Fruit fly (Drosophila melanogaster) whole organism, embryonic: ENCODE data around the gene Neurl4.
A peak's percentile ranks its signal among the peaks of the same experiment; 100 is the strongest.

Experiments
- Aef1 ChIP-seq: fragments of 200-800 bp; sonication (Bioruptor generic); IDR thresholded peaks from 3 replicates; pipeline ENCODE4 v1.3.6; 2022; ENCODE audit warnings: missing biosample characterization, missing genetic modification characterization
- CG10209 ChIP-seq: fragments of 200-800 bp; sonication (Bioruptor generic); optimal IDR thresholded peaks from 3 replicates; lab custom pipeline; 2017; ENCODE audit warnings: missing biosample characterization, mild to moderate bottlenecking, missing genetic modification characterization, missing genetic modification reagents
- CG10959 ChIP-seq: fragments of 200-800 bp; sonication (Bioruptor generic); IDR thresholded peaks from 2 replicates; pipeline ENCODE4 v1.3.6; 2022; ENCODE audit warnings: missing biosample characterization, missing genetic modification characterization
- CG12104 ChIP-seq: fragments of 200-800 bp; sonication (Bioruptor generic); optimal IDR thresholded peaks from 3 replicates; lab custom pipeline; 2016; ENCODE audit warnings: missing biosample characterization, missing genetic modification characterization
- CG12155 ChIP-seq: fragments of 200-800 bp; sonication (Bioruptor generic); optimal IDR thresholded peaks from 3 replicates; lab custom pipeline; 2016; ENCODE audit warnings: missing biosample characterization, missing genetic modification characterization
- CG13624 ChIP-seq: fragments of 200-800 bp; sonication (Bioruptor generic); optimal IDR thresholded peaks from 2 replicates; lab custom pipeline; 2016; ENCODE audit warnings: missing biosample characterization, missing genetic modification characterization
- CG13775 ChIP-seq: fragments of 200-800 bp; sonication (Bioruptor generic); optimal IDR thresholded peaks from 3 replicates; lab custom pipeline; 2017; ENCODE audit warnings: missing biosample characterization, mild to moderate bottlenecking, missing genetic modification characterization
- CG15011 ChIP-seq: fragments of 200-800 bp; sonication (Bioruptor generic); optimal IDR thresholded peaks from 3 replicates; lab custom pipeline; 2018; ENCODE audit warnings: missing biosample characterization, mild to moderate bottlenecking, missing genetic modification characterization
- CG1603 ChIP-seq: fragments of 200-800 bp; sonication (Bioruptor generic); optimal IDR thresholded peaks from 2 replicates; lab custom pipeline; 2019; ENCODE audit warnings: missing biosample characterization, mild to moderate bottlenecking, missing genetic modification characterization, moderate library complexity
- CG1647 ChIP-seq: fragments of 200-800 bp; sonication (Bioruptor generic); optimal IDR thresholded peaks from 3 replicates; lab custom pipeline; 2016; ENCODE audit warnings: missing biosample characterization, missing genetic modification characterization
- CG16863 ChIP-seq: fragments of 200-800 bp; sonication (Bioruptor generic); optimal IDR thresholded peaks from 3 replicates; lab custom pipeline; 2016; ENCODE audit warnings: missing biosample characterization, missing genetic modification characterization
- CG2116 ChIP-seq: fragments of 200-800 bp; sonication (Bioruptor generic); optimal IDR thresholded peaks from 3 replicates; lab custom pipeline; 2018; ENCODE audit warnings: missing biosample characterization, mild to moderate bottlenecking, missing genetic modification characterization
- CG3281 ChIP-seq: fragments of 200-800 bp; sonication (Bioruptor generic); optimal IDR thresholded peaks from 3 replicates; lab custom pipeline; 2017; ENCODE audit warnings: missing biosample characterization, mild to moderate bottlenecking, missing genetic modification characterization
- CG3838 ChIP-seq: fragments of 200-800 bp; sonication (Bioruptor generic); optimal IDR thresholded peaks from 3 replicates; lab custom pipeline; 2016; ENCODE audit warnings: missing biosample characterization, missing genetic modification characterization
- CG4328 ChIP-seq: fragments of 200-800 bp; sonication (Bioruptor generic); optimal IDR thresholded peaks from 3 replicates; lab custom pipeline; 2017; ENCODE audit warnings: missing biosample characterization, missing genetic modification reagents, missing genetic modification characterization
- CG43689 ChIP-seq: fragments of 200-800 bp; sonication (Bioruptor generic); IDR thresholded peaks from 2 replicates; pipeline ENCODE4 v1.3.6; 2022; ENCODE audit warnings: missing biosample characterization, missing genetic modification characterization
- CG6175 ChIP-seq: fragments of 200-800 bp; sonication (Bioruptor generic); IDR thresholded peaks from 3 replicates; pipeline ENCODE4 v1.3.6; 2022; ENCODE audit warnings: missing biosample characterization, missing genetic modification characterization
- CG6689 ChIP-seq: fragments of 200-800 bp; sonication (Bioruptor generic); IDR thresholded peaks from 2 replicates; pipeline ENCODE4 v1.3.6; 2022; ENCODE audit warnings: missing biosample characterization, missing genetic modification characterization
- CG7357 ChIP-seq: fragments of 200-800 bp; sonication (Bioruptor generic); IDR thresholded peaks from 3 replicates; pipeline ENCODE4 v1.3.6; 2022; ENCODE audit warnings: missing biosample characterization, missing genetic modification characterization
- CG7372 ChIP-seq: fragments of 200-800 bp; sonication (Bioruptor generic); IDR thresholded peaks from 2 replicates; pipeline ENCODE4 v1.3.6; 2022; ENCODE audit warnings: missing biosample characterization, missing genetic modification characterization
- CG9215 ChIP-seq: fragments of 200-800 bp; sonication (Bioruptor generic); IDR thresholded peaks from 2 replicates; pipeline ENCODE4 v1.3.6; 2022; ENCODE audit warnings: missing biosample characterization, missing genetic modification characterization
- CG9437 ChIP-seq: fragments of 200-800 bp; sonication (Bioruptor generic); optimal IDR thresholded peaks from 2 replicates; lab custom pipeline; 2018; ENCODE audit warnings: missing biosample characterization, mild to moderate bottlenecking, missing genetic modification characterization
- CTCF ChIP-seq: fragments of 200-800 bp; sonication (Bioruptor generic); optimal IDR thresholded peaks from 2 replicates; lab custom pipeline; 2017; ENCODE audit warnings: missing biosample characterization, mild to moderate bottlenecking, missing genetic modification characterization, moderate library complexity
- Deaf1 ChIP-seq: fragments of 200-800 bp; optimal IDR thresholded peaks from 3 replicates; lab custom pipeline; 2019; ENCODE audit warnings: missing biosample characterization, mild to moderate bottlenecking, missing genetic modification characterization, moderate library complexity
- E2f2 ChIP-seq: fragments of 200-800 bp; sonication (Bioruptor generic); IDR thresholded peaks from 2 replicates; pipeline ENCODE4 v1.3.6; 2022; ENCODE audit warnings: missing biosample characterization, missing genetic modification characterization
- Hsf ChIP-seq: fragments of 200-800 bp; sonication (Bioruptor generic); optimal IDR thresholded peaks from 3 replicates; lab custom pipeline; 2016; ENCODE audit warnings: missing biosample characterization, missing genetic modification characterization
- Mad ChIP-seq: fragments of 200-800 bp; sonication (Bioruptor generic); optimal IDR thresholded peaks from 2 replicates; lab custom pipeline; 2016; ENCODE audit warnings: missing biosample characterization, missing genetic modification characterization
- Sox100B ChIP-seq: fragments of 200-800 bp; sonication (Bioruptor generic); optimal IDR thresholded peaks from 3 replicates; lab custom pipeline; 2018; ENCODE audit warnings: missing biosample characterization, mild to moderate bottlenecking, missing genetic modification characterization
- Spps ChIP-seq: fragments of 200-800 bp; sonication (Bioruptor generic); optimal IDR thresholded peaks from 2 replicates; lab custom pipeline; 2018; ENCODE audit warnings: missing biosample characterization, mild to moderate bottlenecking, missing genetic modification characterization
- Sry-β ChIP-seq: fragments of 200-800 bp; sonication (Bioruptor generic); optimal IDR thresholded peaks from 2 replicates; lab custom pipeline; 2018; ENCODE audit warnings: missing biosample characterization, mild to moderate bottlenecking, missing genetic modification characterization, moderate library complexity
- Vsx1 ChIP-seq: fragments of 200-800 bp; sonication (Bioruptor generic); optimal IDR thresholded peaks from 2 replicates; lab custom pipeline; 2017; ENCODE audit warnings: missing biosample characterization, mild to moderate bottlenecking, missing genetic modification characterization, missing genetic modification reagents
- YL-1 ChIP-seq: fragments of 200-800 bp; sonication (Bioruptor generic); optimal IDR thresholded peaks from 3 replicates; lab custom pipeline; 2017; ENCODE audit warnings: missing biosample characterization, mild to moderate bottlenecking, missing genetic modification characterization
- aop ChIP-seq: fragments of 200-800 bp; sonication (Bioruptor generic); IDR thresholded peaks from 2 replicates; pipeline ENCODE4 v1.3.6; 2022; ENCODE audit warnings: missing biosample characterization, missing genetic modification characterization
- ash1 ChIP-seq: fragments of 200-800 bp; sonication (Bioruptor generic); optimal IDR thresholded peaks from 2 replicates; lab custom pipeline; 2018; ENCODE audit warnings: missing biosample characterization, mild to moderate bottlenecking, missing genetic modification characterization
- bowl ChIP-seq: fragments of 200-800 bp; sonication (Bioruptor generic); IDR thresholded peaks from 2 replicates; pipeline ENCODE4 v1.3.6; 2022; ENCODE audit warnings: missing biosample characterization, missing genetic modification characterization
- emc ChIP-seq: fragments of 200-800 bp; sonication (Bioruptor generic); optimal IDR thresholded peaks from 2 replicates; lab custom pipeline; 2016; ENCODE audit warnings: missing biosample characterization, missing genetic modification characterization
- exex ChIP-seq: fragments of 200-800 bp; sonication (Bioruptor generic); optimal IDR thresholded peaks from 4 replicates; lab custom pipeline; 2018; ENCODE audit warnings: missing biosample characterization, mild to moderate bottlenecking, missing genetic modification characterization, moderate library complexity
- fd96Cb ChIP-seq: fragments of 200-800 bp; sonication (Bioruptor generic); optimal IDR thresholded peaks from 2 replicates; lab custom pipeline; 2018; ENCODE audit warnings: missing biosample characterization, mild to moderate bottlenecking, missing genetic modification characterization, moderate library complexity
- gt ChIP-seq: fragments of 200-800 bp; sonication (Bioruptor generic); IDR thresholded peaks from 2 replicates; pipeline ENCODE4 v1.3.6; 2022; ENCODE audit warnings: missing biosample characterization, missing genetic modification characterization
- hb ChIP-seq: fragments of 200-800 bp; sonication (Bioruptor generic); IDR thresholded peaks from 3 replicates; pipeline ENCODE4 v1.3.6; 2022; ENCODE audit warnings: missing biosample characterization, missing genetic modification characterization; ENCODE audit not compliant: partially characterized antibody
- her ChIP-seq: fragments of 200-800 bp; sonication (Bioruptor generic); optimal IDR thresholded peaks from 2 replicates; lab custom pipeline; 2016; ENCODE audit warnings: missing biosample characterization, missing genetic modification characterization
- hkb ChIP-seq, 2 experiments: fragments of 200-800 bp in 1 of 2; fragments of >200 bp in 1 of 2; sonication (Bioruptor generic) in 1 of 2; IDR thresholded peaks in 1 of 2; optimal IDR thresholded peaks in 1 of 2; 2 replicates each; pipeline versions ENCODE4 v1.3.6 to Lab custom; 2017 to 2022; ENCODE audit warnings: missing biosample characterization in 1 of 2, missing genetic modification characterization in 1 of 2
- hth ChIP-seq: fragments of >200 bp; optimal IDR thresholded peaks from 2 replicates; lab custom pipeline; 2017; ENCODE audit warnings: inconsistent platforms
- insv ChIP-seq, 2 experiments: fragments of 200-800 bp; sonication (Bioruptor generic); optimal IDR thresholded peaks; 3 replicates each; lab custom pipeline; 2016 to 2018; ENCODE audit warnings: missing biosample characterization in 2 of 2, missing genetic modification characterization in 2 of 2
- pan ChIP-seq, 4 experiments: fragments of >200 bp in 3 of 4; fragments of 200-800 bp in 1 of 4; sonication (Bioruptor generic) in 1 of 4; optimal IDR thresholded peaks in 3 of 4; IDR thresholded peaks in 1 of 4; 2 replicates each; pipeline versions ENCODE4 v1.3.6 to Lab custom; 2017 to 2022; ENCODE audit warnings: missing biosample characterization in 2 of 4, missing genetic modification characterization in 2 of 4, mixed read lengths in 1 of 4
- salm ChIP-seq: fragments of 200-800 bp; sonication (Bioruptor generic); optimal IDR thresholded peaks from 2 replicates; lab custom pipeline; 2018; ENCODE audit warnings: missing biosample characterization, mild to moderate bottlenecking, missing genetic modification characterization
- shn ChIP-seq: fragments of 200-800 bp; sonication (Bioruptor generic); optimal IDR thresholded peaks from 3 replicates; lab custom pipeline; 2016; ENCODE audit warnings: missing biosample characterization, missing genetic modification characterization
- tup ChIP-seq: fragments of 200-800 bp; sonication (Bioruptor generic); optimal IDR thresholded peaks from 2 replicates; lab custom pipeline; 2016; ENCODE audit warnings: missing biosample characterization, mild to moderate bottlenecking, missing genetic modification characterization, moderate library complexity
- wdn ChIP-seq: fragments of 200-800 bp; sonication (Bioruptor generic); IDR thresholded peaks from 2 replicates; pipeline ENCODE4 v1.3.6; 2022; ENCODE audit warnings: missing biosample characterization, missing genetic modification characterization
- zen2 ChIP-seq: fragments of 200-800 bp; sonication (Bioruptor generic); IDR thresholded peaks from 3 replicates; pipeline ENCODE4 v1.3.6; 2022; ENCODE audit warnings: missing biosample characterization, missing genetic modification characterization; ENCODE audit not compliant: partially characterized antibody

The Neurl4 gene

dm6 chr3L:14049620-14050253 lies at the start of gene Neurl4 (continued):
- TF ChIP-seq Mad (GFP tag; lab: Kevin White, UChicago): peak; percentile 22
- TF ChIP-seq CG3838 (GFP tag; lab: Kevin White, UChicago): peak; percentile 46
- TF ChIP-seq CG16863 (GFP tag; lab: Kevin White, UChicago): peak; percentile 66
- TF ChIP-seq zen2 (GFP tag; lab: Robert Waterston, UW): no peak
- TF ChIP-seq salm (tag; lab: Kevin White, UChicago): no peak
- TF ChIP-seq bowl: no peak
- peak; percentile 46 for TF ChIP-seq Spps
- TF ChIP-seq Deaf1 (tag; lab: Kevin White, UChicago): no peak
- no peak for TF ChIP-seq CG43689
- TF ChIP-seq Aef1 (GFP tag; lab: Robert Waterston, UW): peak; percentile 60; the same call in 2 of the 3 replicates
- TF ChIP-seq insv (GFP tag; optimal IDR thresholded peaks at IDR 0.05; lab: Kevin White, UChicago): no peak
- TF ChIP-seq shn (GFP tag; lab: Kevin White, UChicago): peak; percentile 67
- no peak for TF ChIP-seq tup (GFP tag; lab: Kevin White, UChicago)
- TF ChIP-seq CG7357 (GFP tag; lab: Robert Waterston, UW): no peak
- TF ChIP-seq CG9437: peak; percentile 47
- TF ChIP-seq CG6175 (GFP tag; lab: Robert Waterston, UW): no peak
- peak; percentile 69 for TF ChIP-seq CG13775 (GFP tag; lab: Kevin White, UChicago)
- no peak for TF ChIP-seq CG12104
- 0 out of 2 replicates have a peak, but pooled peaks have one; percentile 8 for TF ChIP-seq CG7372 (GFP tag; lab: Robert Waterston, UW)
- no peak for TF ChIP-seq emc (GFP tag; lab: Kevin White, UChicago)
- peak; percentile 59 for TF ChIP-seq CG6689 (GFP tag; lab: Robert Waterston, UW)
- TF ChIP-seq ash1 (GFP tag; lab: Kevin White, UChicago): no peak
- TF ChIP-seq CG10209 (GFP tag; lab: Kevin White, UChicago): no peak
- TF ChIP-seq gt (GFP tag; lab: Robert Waterston, UW): no peak
- peak; percentile 47 for TF ChIP-seq fd96Cb (tag; lab: Kevin White, UChicago)
- no peak for TF ChIP-seq aop (GFP tag; lab: Robert Waterston, UW)
- TF ChIP-seq CG4328 (GFP tag; lab: Kevin White, UChicago): no peak
- no peak for TF ChIP-seq CG3281
- TF ChIP-seq her (GFP tag; lab: Kevin White, UChicago): no peak
- TF ChIP-seq pan (optimal IDR thresholded peaks at IDR 0.05; lab: Kevin White, UChicago): no peak
- TF ChIP-seq pan (GFP tag; optimal IDR thresholded peaks at IDR 0.05 in 1 of 2, IDR thresholded peaks at IDR 0.05 in 1 of 2): peak in 1 of 2 experiments; percentile 63
- no peak for TF ChIP-seq hkb (optimal IDR thresholded peaks at IDR 0.05; lab: Kevin White, UChicago)
- peak; percentile 66 for TF ChIP-seq hkb (GFP tag; IDR thresholded peaks at IDR 0.05; lab: Robert Waterston, UW)
- peak; percentile 62 for TF ChIP-seq CG12155 (GFP tag; lab: Kevin White, UChicago)
- TF ChIP-seq hb (GFP tag; lab: Robert Waterston, UW): no peak
- no peak for TF ChIP-seq exex
- TF ChIP-seq CG2116 (GFP tag; lab: Kevin White, UChicago): peak; percentile 23
- no peak for TF ChIP-seq Vsx1 (GFP tag; lab: Kevin White, UChicago)
- TF ChIP-seq hth (lab: Kevin White, UChicago): no peak
- no peak for TF ChIP-seq E2f2 (GFP tag; lab: Robert Waterston, UW)
- no peak for TF ChIP-seq CTCF (GFP tag; lab: Kevin White, UChicago)
- TF ChIP-seq CG15011 (GFP tag; lab: Kevin White, UChicago): peak; percentile 24
- peak; percentile 25; the same call in 1 of the 2 replicates for TF ChIP-seq wdn
- TF ChIP-seq Sry-β (GFP tag; lab: Kevin White, UChicago): no peak
- TF ChIP-seq CG1603: no peak
- TF ChIP-seq CG13624 (GFP tag; lab: Kevin White, UChicago): peak; percentile 69
- TF ChIP-seq CG9215 (GFP tag; lab: Robert Waterston, UW): no peak; the same call in 1 of the 2 replicates
- peak; percentile 31 for TF ChIP-seq YL-1 (GFP tag; lab: Kevin White, UChicago)
- no peak for TF ChIP-seq Sox100B (GFP tag; lab: Kevin White, UChicago)
- peak; percentile 83 for TF ChIP-seq Hsf
- no peak for TF ChIP-seq CG1647 (GFP tag; lab: Kevin White, UChicago)
- peak; percentile 14; the same call in 1 of the 2 replicates for TF ChIP-seq CG10959
